Worm (Caenorhabditis elegans) whole organism, L1 larva: ENCODE data around the gene smg-4.

Source experiments
- C34B4.2 ChIP-seq: sonication (generic microtip); optimal IDR thresholded peaks from 2 replicates; lab custom pipeline; 2017; ENCODE audit warnings: mild to moderate bottlenecking, missing genetic modification characterization, missing compliant biosample characterization
- Y116A8C.19 ChIP-seq: sonication (generic microtip); optimal IDR thresholded peaks from 2 replicates; lab custom pipeline; 2016; ENCODE audit warnings: missing compliant biosample characterization, missing genetic modification characterization, borderline replicate concordance
- alr-1 ChIP-seq: fragments of 200-800 bp; sonication (Bioruptor generic); optimal IDR thresholded peaks from 2 replicates; lab custom pipeline; 2018; ENCODE audit warnings: borderline replicate concordance, mild to moderate bottlenecking, missing genetic modification characterization, missing compliant biosample characterization
- ceh-82 ChIP-seq, 3 experiments: fragments of 150-350 bp in 1 of 3; sonication (generic microtip) in 2 of 3; optimal IDR thresholded peaks; 2 replicates each; lab custom pipeline; 2014 to 2017; ENCODE audit warnings: missing biosample characterization in 3 of 3, missing genetic modification characterization in 3 of 3
- ceh-88 ChIP-seq: fragments of 200-800 bp; sonication (Bioruptor generic); IDR thresholded peaks from 2 replicates; pipeline ENCODE4 v1.3.6; 2022; ENCODE audit warnings: missing genetic modification characterization, missing compliant biosample characterization
- dpl-1 ChIP-seq, 3 experiments: fragments of 150-350 bp in 2 of 3; sonication (generic microtip) in 1 of 3; optimal IDR thresholded peaks; 2 replicates each; lab custom pipeline; 2014 to 2017; ENCODE audit warnings: missing biosample characterization in 3 of 3, missing genetic modification characterization in 3 of 3, missing genetic modification reagents in 3 of 3
- efl-1 ChIP-seq, 4 experiments: fragments of 150-350 bp; optimal IDR thresholded peaks in 3 of 4; peaks in 1 of 4; 1 replicate in 1 of 4; 2 replicates in 3 of 4; lab custom pipeline; 2014; ENCODE audit warnings: missing biosample characterization in 2 of 4, missing genetic modification characterization in 2 of 4, missing genetic modification reagents in 2 of 4
- efl-3 ChIP-seq: fragments of 200-800 bp; sonication (Bioruptor generic); optimal IDR thresholded peaks from 2 replicates; lab custom pipeline; 2018; ENCODE audit warnings: mild to moderate bottlenecking, missing genetic modification characterization, missing compliant biosample characterization
- egl-27 ChIP-seq, 2 experiments: fragments of 150-350 bp in 1 of 2; sonication (generic microtip); optimal IDR thresholded peaks; 3 replicates each; lab custom pipeline; 2017 to 2018; ENCODE audit warnings: missing biosample characterization in 2 of 2, missing genetic modification characterization in 2 of 2, missing genetic modification reagents in 2 of 2
- elt-2 ChIP-seq: sonication (generic microtip); optimal IDR thresholded peaks from 2 replicates; lab custom pipeline; 2016; ENCODE audit warnings: missing genetic modification characterization, mild to moderate bottlenecking, inconsistent platforms, missing compliant biosample characterization, missing genetic modification reagents
- fkh-10 ChIP-seq: sonication (generic microtip); optimal IDR thresholded peaks from 2 replicates; lab custom pipeline; 2017; ENCODE audit warnings: missing biosample characterization, missing genetic modification reagents, missing genetic modification characterization
- fkh-4 ChIP-seq: sonication (generic microtip); optimal IDR thresholded peaks from 2 replicates; lab custom pipeline; 2016; ENCODE audit warnings: missing compliant biosample characterization, missing genetic modification characterization, borderline replicate concordance
- fkh-8 ChIP-seq: sonication (generic microtip); optimal IDR thresholded peaks from 2 replicates; lab custom pipeline; 2016; ENCODE audit warnings: mild to moderate bottlenecking, missing genetic modification characterization, missing compliant biosample characterization
- hlh-17 ChIP-seq: fragments of 200-800 bp; sonication (Bioruptor generic); optimal IDR thresholded peaks from 2 replicates; lab custom pipeline; 2018; ENCODE audit warnings: missing genetic modification characterization, mild to moderate bottlenecking, missing compliant biosample characterization, moderate library complexity, borderline replicate concordance
- hlh-4 ChIP-seq: sonication (generic microtip); optimal IDR thresholded peaks from 2 replicates; lab custom pipeline; 2016; ENCODE audit warnings: mild to moderate bottlenecking, missing genetic modification characterization, missing compliant biosample characterization
- lin-13 ChIP-seq: fragments of 150-350 bp; optimal IDR thresholded peaks from 2 replicates; lab custom pipeline; 2014; ENCODE audit warnings: missing biosample characterization, missing genetic modification reagents, missing genetic modification characterization
- mab-9 ChIP-seq: fragments of 200-800 bp; sonication (Bioruptor generic); IDR thresholded peaks from 2 replicates; pipeline ENCODE4 v1.3.6; 2022; ENCODE audit warnings: missing genetic modification reagents, missing genetic modification characterization, missing compliant biosample characterization
- mdl-1 ChIP-seq, 2 experiments: fragments of 150-350 bp; optimal IDR thresholded peaks; 2 replicates each; lab custom pipeline; 2014 to 2017; ENCODE audit warnings: missing biosample characterization in 2 of 2, missing genetic modification characterization in 2 of 2, inconsistent platforms in 1 of 2
- mef-2 ChIP-seq: fragments of 150-350 bp; optimal IDR thresholded peaks from 2 replicates; lab custom pipeline; 2014; ENCODE audit warnings: missing biosample characterization, missing genetic modification characterization
- nhr-11 ChIP-seq: fragments of 150-350 bp; optimal IDR thresholded peaks from 2 replicates; lab custom pipeline; 2014; ENCODE audit warnings: missing biosample characterization, missing genetic modification characterization
- nhr-19 ChIP-seq: fragments of 200-800 bp; sonication (Bioruptor generic); conservative IDR thresholded peaks from 2 replicates; pipeline ENCODE4 v1.3.6; 2022; ENCODE audit warnings: missing genetic modification characterization, missing compliant biosample characterization
- nhr-28 ChIP-seq: fragments of 150-350 bp; optimal IDR thresholded peaks from 2 replicates; lab custom pipeline; 2014; ENCODE audit warnings: missing biosample characterization, missing genetic modification characterization
- nhr-71 ChIP-seq: sonication (generic microtip); optimal IDR thresholded peaks from 2 replicates; lab custom pipeline; 2016; ENCODE audit warnings: mild to moderate bottlenecking, missing genetic modification characterization, moderate library complexity, missing compliant biosample characterization
- nhr-77 ChIP-seq: fragments of 150-350 bp; optimal IDR thresholded peaks from 2 replicates; lab custom pipeline; 2014; ENCODE audit warnings: missing biosample characterization, missing genetic modification characterization
- nhr-85 ChIP-seq: sonication (generic microtip); peaks from one replicate; lab custom pipeline; 2016; ENCODE audit warnings: missing genetic modification characterization, inconsistent platforms, missing compliant biosample characterization
- pag-3 ChIP-seq: sonication (generic microtip); optimal IDR thresholded peaks from 2 replicates; lab custom pipeline; 2017; ENCODE audit warnings: missing genetic modification characterization, mild to moderate bottlenecking, missing compliant biosample characterization, antibody characterized with exemption, borderline replicate concordance; ENCODE audit not compliant: insufficient read depth
- pax-3 ChIP-seq: fragments of 200-800 bp; sonication (Bioruptor generic); optimal IDR thresholded peaks from 2 replicates; lab custom pipeline; 2018; ENCODE audit warnings: mild to moderate bottlenecking, missing genetic modification characterization, moderate library complexity, missing compliant biosample characterization
- pqm-1 ChIP-seq: sonication (generic microtip); optimal IDR thresholded peaks from 3 replicates; lab custom pipeline; 2017; ENCODE audit warnings: missing biosample characterization, missing genetic modification characterization
- unc-130 ChIP-seq: fragments of 150-350 bp; optimal IDR thresholded peaks from 2 replicates; lab custom pipeline; 2017; ENCODE audit warnings: missing biosample characterization, missing genetic modification characterization, inconsistent platforms
- unc-62 ChIP-seq: fragments of 150-350 bp; optimal IDR thresholded peaks from 2 replicates; lab custom pipeline; 2014; ENCODE audit warnings: missing biosample characterization, missing genetic modification reagents, missing genetic modification characterization
- zip-4 ChIP-seq: fragments of 200-800 bp; sonication (Bioruptor generic); optimal IDR thresholded peaks from 2 replicates; lab custom pipeline; 2018; ENCODE audit warnings: mild to moderate bottlenecking, missing genetic modification characterization, moderate library complexity, missing compliant biosample characterization

smg-4 gene

DNA sequence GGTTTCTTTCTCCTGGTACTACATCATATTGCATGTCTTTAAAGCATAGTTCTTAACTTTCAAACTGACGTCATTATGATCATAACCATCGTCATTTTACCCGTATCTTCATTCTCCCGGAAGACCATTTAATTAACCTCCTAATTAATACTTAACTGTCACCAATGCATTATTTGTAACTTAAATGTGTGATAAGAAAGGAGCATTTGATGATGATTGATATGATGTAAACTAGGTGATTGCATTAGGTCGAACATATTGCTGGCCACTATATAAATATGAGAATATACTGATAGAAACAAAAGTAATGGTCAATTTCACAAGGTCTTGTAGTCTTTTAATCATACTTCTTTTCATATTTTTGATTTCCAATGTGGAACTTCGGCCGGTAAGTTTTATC is 21.3 kb downstream of the smg-4 start, which contains the start of gene hrg-3:
hrg-3 (plus strand) TSS at position 227 of the 400 bp plus-strand sequence.
- TF ChIP-seq elt-2 (tag; lab: Kevin White, UChicago) (peak; percentile 87), dpl-1 (GFP tag; optimal IDR thresholded peaks at IDR 0.05; lab: Kevin White, UChicago) (no peak), pqm-1 (peak; percentile 2)

DNA sequence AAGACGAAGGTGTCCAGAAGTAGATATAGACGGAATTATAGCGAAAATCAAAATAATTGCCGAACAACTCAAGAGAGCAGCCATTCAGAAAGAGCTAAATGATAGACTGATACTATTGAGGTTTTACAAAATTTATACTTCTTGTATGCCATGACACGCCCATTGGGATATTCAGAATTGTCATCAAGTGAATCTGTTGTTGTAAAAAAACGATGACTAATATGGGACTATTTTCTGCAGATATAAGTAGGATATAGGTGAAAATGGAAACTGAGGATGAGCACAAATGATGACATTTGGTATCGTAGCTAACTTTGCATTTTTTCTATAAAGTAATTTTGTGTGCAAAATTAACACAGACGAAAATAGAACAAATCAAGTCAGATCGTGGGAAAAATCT is 21.8 kb downstream of the smg-4 start, which contains the start of gene F58E6.8:
F58E6.8 (minus strand) TSS at position 101 of the 400 bp plus-strand sequence.
- TF ChIP-seq alr-1 (tag; lab: Kevin White, UChicago), result no peak
- TF ChIP-seq Y116A8C.19 (tag; lab: Kevin White, UChicago), result no peak
- TF ChIP-seq pag-3 (tag; lab: Kevin White, UChicago), result no peak
- TF ChIP-seq hlh-4 (tag; lab: Kevin White, UChicago), result no peak
- TF ChIP-seq fkh-10 (GFP tag; lab: Kevin White, UChicago), result no peak
- TF ChIP-seq nhr-77 (tag; lab: Kevin White, UChicago), result no peak
- TF ChIP-seq ceh-88, result no peak
- TF ChIP-seq nhr-11 (tag; lab: Kevin White, UChicago), result no peak
- no peak for TF ChIP-seq nhr-28 (tag; lab: Kevin White, UChicago)
- no peak for TF ChIP-seq efl-3 (GFP tag; lab: Kevin White, UChicago)
- TF ChIP-seq nhr-19, result no peak
- no peak for TF ChIP-seq mab-9 (GFP tag; lab: Robert Waterston, UW)
- TF ChIP-seq mef-2 (tag; lab: Kevin White, UChicago), result no peak
- no peak for TF ChIP-seq ceh-82 (tag; optimal IDR thresholded peaks at IDR 0.05; lab: Kevin White, UChicago)
- no peak for TF ChIP-seq lin-13

DNA sequence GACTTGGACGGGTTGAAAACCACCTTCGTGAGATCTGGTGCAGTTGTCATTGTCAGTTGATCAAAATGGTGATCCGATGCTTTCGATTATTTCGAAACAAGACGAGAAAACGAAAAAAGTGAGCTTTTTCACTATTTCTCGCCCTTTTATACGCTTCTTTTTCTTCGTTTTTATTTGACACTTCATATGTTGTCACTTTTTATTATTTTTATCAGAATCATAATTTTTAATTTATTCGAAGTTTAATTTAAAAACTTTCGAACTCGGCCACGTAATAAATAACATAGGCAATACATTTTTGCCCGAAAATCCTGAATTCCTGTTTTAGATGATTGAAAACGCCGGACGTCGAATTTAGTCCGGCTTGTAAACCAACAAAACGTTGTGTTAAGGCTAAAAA is 23.1 kb downstream of the smg-4 start, which contains the start of gene F58E6.5:
F58E6.5 (minus strand) TSS at position 101 of the 400 bp plus-strand sequence.
- TF ChIP-seq efl-1 (optimal IDR thresholded peaks at IDR 0.05; lab: Kevin White, UChicago), result no peak
- TF ChIP-seq efl-1 (GFP tag; optimal IDR thresholded peaks at IDR 0.05 in 1 of 2; lab: Kevin White, UChicago), result no peak
- TF ChIP-seq nhr-71 (tag; lab: Kevin White, UChicago), result no peak
- TF ChIP-seq unc-130 (tag; lab: Kevin White, UChicago), result no peak
- TF ChIP-seq fkh-4 (tag; lab: Kevin White, UChicago), result no peak
- TF ChIP-seq unc-62 (GFP tag; lab: Kevin White, UChicago), result no peak
- TF ChIP-seq zip-4 (GFP tag; lab: Kevin White, UChicago), result no peak
- no peak for TF ChIP-seq fkh-8 (tag; lab: Kevin White, UChicago)
- no peak for TF ChIP-seq mdl-1 (tag; optimal IDR thresholded peaks at IDR 0.05; lab: Kevin White, UChicago)
- TF ChIP-seq C34B4.2, result no peak
- no peak for TF ChIP-seq lin-13
- TF ChIP-seq hlh-17 (GFP tag; lab: Kevin White, UChicago), result no peak

DNA sequence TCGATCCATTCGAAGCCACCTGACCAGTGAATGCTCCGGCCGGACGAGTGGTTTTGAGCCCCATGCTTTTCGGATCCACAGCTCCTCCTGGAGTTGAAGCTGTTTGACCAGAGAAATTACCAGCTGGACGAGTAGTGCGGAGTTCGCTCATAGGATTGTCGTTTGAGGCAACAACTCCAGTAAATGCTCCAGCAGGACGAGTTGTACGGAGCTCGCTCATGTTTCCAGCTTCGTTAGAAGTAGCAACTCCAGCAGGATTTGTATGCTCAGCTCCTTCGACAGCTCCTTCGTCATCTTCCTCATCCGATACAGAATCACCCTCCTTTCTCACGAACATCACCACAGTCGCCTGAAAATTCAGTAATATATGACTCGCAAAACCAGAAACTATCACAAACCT is 24.0 kb downstream of the smg-4 start:
- TF ChIP-seq efl-1 (optimal IDR thresholded peaks at IDR 0.05; lab: Kevin White, UChicago), result no peak
- TF ChIP-seq efl-1 (GFP tag; optimal IDR thresholded peaks at IDR 0.05 in 1 of 2; lab: Kevin White, UChicago), result peak in 1 of 2 experiments; percentile 84
- TF ChIP-seq nhr-85 (tag; lab: Kevin White, UChicago), result no peak

DNA sequence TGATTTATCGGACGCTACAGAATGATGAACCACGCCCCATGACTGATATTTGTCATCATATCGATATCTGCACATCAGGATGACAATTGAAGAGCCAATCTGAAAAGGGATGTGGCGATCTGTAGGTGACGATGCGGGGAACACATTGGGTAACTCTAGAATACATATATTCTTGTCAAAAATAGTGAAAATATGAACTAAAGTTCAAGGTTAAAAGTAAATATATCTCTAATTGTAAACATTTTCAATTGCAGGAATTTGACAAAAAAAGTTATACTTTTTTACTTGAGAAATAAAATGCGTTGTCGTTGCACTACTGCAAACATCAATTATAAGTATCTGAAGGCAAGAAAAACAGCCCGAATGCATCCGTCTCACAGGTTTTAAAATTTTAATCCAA is 24.6 kb downstream of the smg-4 start, which contains the start of gene F58E6.6:
F58E6.6 (minus strand) TSS at position 101 of the 400 bp plus-strand sequence.
- no peak for TF ChIP-seq egl-27 (tag; optimal IDR thresholded peaks at IDR 0.05; lab: Kevin White, UChicago)
- TF ChIP-seq pax-3 (tag; lab: Kevin White, UChicago), result no peak
